Worm (Caenorhabditis elegans) whole organism, late embryonic: ENCODE results near the gene C25A8.5.

Experiments
- ama-1 ChIP-seq: fragments of 150-350 bp; optimal IDR thresholded peaks from 2 replicates; lab custom pipeline; 2014
- ceh-6 ChIP-seq: fragments of 200-800 bp; sonication (Bioruptor generic); optimal IDR thresholded peaks from 2 replicates; lab custom pipeline; 2018; ENCODE audit warnings: mild to moderate bottlenecking, missing genetic modification characterization, missing compliant biosample characterization
- fkh-10 ChIP-seq: fragments of 150-350 bp; optimal IDR thresholded peaks from 2 replicates; lab custom pipeline; 2014; ENCODE audit warnings: missing biosample characterization, missing genetic modification reagents, missing genetic modification characterization
- rnt-1 ChIP-seq: sonication (generic microtip); optimal IDR thresholded peaks from 2 replicates; lab custom pipeline; 2016; ENCODE audit warnings: missing genetic modification characterization, missing compliant biosample characterization
- sdc-2 ChIP-seq: sonication (generic microtip); optimal IDR thresholded peaks from 2 replicates; lab custom pipeline; 2016; ENCODE audit warnings: missing genotype, missing genetic modification characterization, missing compliant biosample characterization
- tbx-2 ChIP-seq: sonication (generic microtip); optimal IDR thresholded peaks from 2 replicates; lab custom pipeline; 2016; ENCODE audit warnings: missing genetic modification characterization, missing compliant biosample characterization
- ttx-3 ChIP-seq: sonication (generic microtip); optimal IDR thresholded peaks from 2 replicates; lab custom pipeline; 2016; ENCODE audit warnings: missing genetic modification reagents, missing genetic modification characterization, missing compliant biosample characterization

- TF ChIP-seq sdc-2 (no peak), ceh-6 (GFP tag; lab: Kevin White, UChicago) (no peak), ttx-3 (tag; lab: Kevin White, UChicago) (no peak), ama-1 (lab: Kevin White, UChicago) (no peak), rnt-1 (tag; lab: Kevin White, UChicago) (no peak), fkh-10 (GFP tag; lab: Kevin White, UChicago) (no peak), tbx-2 (no peak)
Observed at ce11 chrIV:7010195-7010594, 10.9 kb downstream of the C25A8.5 start.
